Worm (Caenorhabditis elegans) whole organism, L2 larva: ENCODE measurements around the gene Y73F4A.1.

ENCODE experiments used
- ceh-16 ChIP-seq: fragments of 150-350 bp; optimal IDR thresholded peaks from 2 replicates; lab custom pipeline; 2014; ENCODE audit warnings: missing biosample characterization, missing genetic modification characterization
- nhr-23 ChIP-seq: fragments of 150-350 bp; optimal IDR thresholded peaks from 2 replicates; lab custom pipeline; 2014; ENCODE audit warnings: missing biosample characterization, missing genetic modification reagents, missing genetic modification characterization

- TF ChIP-seq ceh-16 (tag; lab: Kevin White, UChicago) (no peak), nhr-23 (tag; lab: Kevin White, UChicago) (no peak)
Observed at ce11 chrIV:9001184-9001583, 44.0 kb downstream of the Y73F4A.1 start.
